Worm (Caenorhabditis elegans): ENCODE data around the gene Y75B8A.39.

ce11 chrIII:12318794-12319193, 5.8 kb downstream of the Y75B8A.39 start, which contains the start of gene Y75B8A.28:
- TF ChIP-seq lin-32 (GFP tag; optimal IDR thresholded peaks at IDR 0.05) (no peak), nhr-12 (tag; optimal IDR thresholded peaks at IDR 0.05) (no peak), unc-39 (tag; optimal IDR thresholded peaks at IDR 0.05) (no peak), nhr-76 (tag; optimal IDR thresholded peaks at IDR 0.05) (no peak), lsy-2 (tag; optimal IDR thresholded peaks at IDR 0.05) (no peak), pha-4 (tag; optimal IDR thresholded peaks at IDR 0.05) (no peak), snpc-4 (tag; optimal IDR thresholded peaks at IDR 0.05) (no peak), elt-3 (tag; optimal IDR thresholded peaks at IDR 0.05) (no peak), drap-1 (GFP tag; optimal IDR thresholded peaks at IDR 0.05) (no peak)

All from whole organism, mixed stage, embryonic.